Fruit fly (Drosophila melanogaster) whole organism, larva: ENCODE data around the gene zfh1.

Source experiments
- noc ChIP-seq: fragments of 200-800 bp; sonication (Bioruptor generic); optimal IDR thresholded peaks from 3 replicates; lab custom pipeline; 2019; ENCODE audit warnings: missing biosample characterization, mild to moderate bottlenecking, missing genetic modification characterization, moderate library complexity

The zfh1 gene

dm6 chr3R:30781116-30781515, 15.4 kb downstream of the zfh1 start:
- no peak for TF ChIP-seq noc (tag; lab: Kevin White, UChicago)

dm6 chr3R:30781661-30782120, 16.0 kb downstream of the zfh1 start:
- TF ChIP-seq noc (tag; lab: Kevin White, UChicago), result peak; percentile 95

dm6 chr3R:30782553-30782952, 16.8 kb downstream of the zfh1 start:
- no peak for TF ChIP-seq noc (tag; lab: Kevin White, UChicago)

dm6 chr3R:30789363-30789762, 23.6 kb downstream of the zfh1 start:
- no peak for TF ChIP-seq noc (tag; lab: Kevin White, UChicago)

dm6 chr3R:30792959-30793358, 27.2 kb downstream of the zfh1 start:
- no peak for TF ChIP-seq noc (tag; lab: Kevin White, UChicago)

dm6 chr3R:30794564-30795313, 29.0 kb downstream of the zfh1 start:
- TF ChIP-seq noc (tag; lab: Kevin White, UChicago), result no peak

- peak; percentile 6 for TF ChIP-seq noc (tag; lab: Kevin White, UChicago)
Measured at dm6 chr3R:30796715-30797114, 31.0 kb downstream of the zfh1 start.

DNA sequence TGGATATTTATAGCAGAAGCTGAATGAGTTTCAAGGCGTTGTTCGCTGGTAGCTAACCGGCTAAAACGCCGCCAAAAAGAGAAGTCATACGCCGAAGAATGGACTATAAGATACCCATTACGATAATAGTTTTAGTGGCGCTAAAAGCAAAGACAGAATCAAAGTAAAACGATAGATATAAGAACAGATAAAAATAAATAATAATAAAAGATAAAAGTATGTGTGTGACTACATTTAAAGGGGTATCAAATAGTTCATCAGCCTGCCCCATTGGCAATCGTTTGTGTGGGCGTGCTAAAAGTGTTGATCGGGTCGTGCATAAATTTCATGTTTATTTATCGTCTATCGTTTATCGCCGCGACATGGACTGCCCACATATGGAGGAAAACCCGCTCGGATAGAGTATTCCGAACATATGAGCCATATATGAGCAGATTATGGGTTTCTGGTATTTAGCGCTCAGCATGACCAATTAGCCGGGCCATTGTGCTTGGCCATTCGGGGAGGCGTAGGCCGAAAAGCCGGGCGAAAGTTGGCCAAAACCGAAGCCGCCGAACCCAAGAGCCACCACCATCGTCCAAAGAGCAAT, 31.7 kb downstream of the zfh1 start:
- TF ChIP-seq noc (tag; lab: Kevin White, UChicago), result peak; percentile 53

- peak; percentile 74 for TF ChIP-seq noc (tag; lab: Kevin White, UChicago)
Measured at dm6 chr3R:30800319-30800981, 34.7 kb downstream of the zfh1 start.

DNA sequence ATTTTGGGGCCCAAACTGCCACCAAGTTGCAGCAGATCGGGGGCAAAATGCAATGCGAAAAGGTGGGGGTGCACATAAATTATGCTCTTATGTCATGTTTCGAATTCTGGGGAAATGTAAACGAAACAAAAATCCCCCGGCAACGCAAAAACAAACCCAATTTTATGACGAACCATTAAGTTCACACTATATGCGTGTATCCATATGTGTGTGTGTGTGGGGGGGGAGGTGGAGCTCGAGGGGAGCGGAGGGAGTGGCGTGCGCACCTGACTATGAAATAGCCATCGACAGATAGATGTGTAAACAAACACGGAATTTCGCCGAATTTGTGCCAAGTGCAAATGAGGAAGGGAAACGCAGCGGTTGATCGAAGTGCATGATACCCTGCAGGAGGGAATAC, 35.7 kb downstream of the zfh1 start:
- no peak for TF ChIP-seq noc (tag; lab: Kevin White, UChicago)

- peak; percentile 90 for TF ChIP-seq noc (tag; lab: Kevin White, UChicago)
Measured at dm6 chr3R:30802115-30802682, 36.5 kb downstream of the zfh1 start.

dm6 chr3R:30802779-30803178, 37.1 kb downstream of the zfh1 start:
- no peak for TF ChIP-seq noc (tag; lab: Kevin White, UChicago)

DNA sequence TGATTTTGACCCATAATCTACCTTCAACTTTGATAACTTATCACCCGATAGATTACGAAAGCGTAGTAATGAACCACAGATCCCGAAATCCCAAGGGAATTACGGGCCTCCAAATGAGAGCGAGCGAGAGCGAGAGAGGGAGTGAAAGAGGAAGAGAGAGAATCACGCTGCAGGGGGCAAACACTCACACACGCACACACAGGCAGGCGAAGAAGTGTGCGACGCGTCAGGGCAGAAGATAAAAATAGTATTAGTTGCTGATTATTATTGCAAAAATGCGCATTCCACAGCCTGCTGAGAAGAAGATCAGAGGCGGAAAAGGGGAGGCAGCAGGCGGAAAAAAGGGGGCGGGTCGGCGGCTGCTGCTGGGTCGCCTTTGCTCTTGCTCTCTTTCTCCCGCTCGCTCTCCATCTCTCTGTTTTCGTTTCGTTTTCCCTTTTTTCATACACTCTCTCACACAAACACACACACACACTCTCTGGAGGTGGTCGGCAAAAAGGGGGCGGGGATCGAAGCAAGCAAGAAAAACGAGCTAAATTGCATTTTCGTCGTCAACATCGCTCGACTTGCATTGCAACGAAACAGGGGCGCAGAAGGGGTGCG, 37.6 kb downstream of the zfh1 start:
- no peak for TF ChIP-seq noc (tag; lab: Kevin White, UChicago)

DNA sequence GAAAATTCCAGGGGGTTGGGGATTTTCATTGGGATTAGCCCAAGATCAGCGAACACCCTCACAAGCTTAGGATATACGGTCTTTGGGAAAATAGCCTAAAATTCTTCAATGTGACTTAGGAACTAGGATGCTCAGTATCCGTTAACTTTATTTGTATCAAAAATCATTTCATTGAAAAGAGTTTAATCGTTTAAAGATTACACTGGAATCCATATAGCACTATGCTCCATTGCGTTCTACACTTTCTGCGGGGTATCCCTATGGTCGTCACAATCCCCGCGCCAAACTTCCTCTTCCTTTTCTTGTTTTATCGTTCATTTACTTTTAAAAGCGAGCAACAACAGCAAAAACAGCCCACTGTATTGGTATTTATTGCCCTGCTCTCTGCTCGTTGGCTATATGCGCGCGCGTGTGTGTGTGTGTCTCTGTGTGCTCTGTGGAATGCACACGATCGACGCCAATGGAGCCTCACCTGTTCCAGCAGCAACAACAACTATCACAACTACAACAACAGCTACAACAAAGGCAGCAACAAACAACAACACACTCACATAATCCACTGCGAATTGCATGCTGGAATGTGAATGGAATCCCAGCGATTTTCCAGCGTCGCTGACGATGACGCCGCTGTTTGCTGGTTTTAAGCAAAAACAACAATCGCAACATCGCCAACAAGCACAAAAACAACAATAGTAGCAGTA, 38.2 kb downstream of the zfh1 start:
- TF ChIP-seq noc (tag; lab: Kevin White, UChicago), result no peak

DNA sequence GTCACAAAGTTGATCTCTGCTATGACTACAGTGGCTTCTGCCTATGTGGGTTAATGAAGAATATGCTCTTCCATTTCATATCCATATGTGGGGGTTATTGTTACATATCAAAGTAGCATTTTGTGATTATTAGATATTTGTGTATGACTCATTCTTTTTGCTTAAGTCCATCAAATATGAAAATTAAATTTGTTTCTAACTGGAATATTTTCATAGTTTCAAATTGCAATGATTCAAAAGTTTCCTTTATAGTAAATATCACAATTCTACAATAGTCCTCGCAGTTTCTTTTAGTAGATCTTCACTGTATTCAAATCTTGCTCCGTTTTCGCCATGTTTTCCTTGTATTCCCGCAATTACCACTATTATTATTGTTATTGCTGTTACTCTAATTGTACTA, 39.5 kb downstream of the zfh1 start:
- no peak for TF ChIP-seq noc (tag; lab: Kevin White, UChicago)
